Worm (Caenorhabditis elegans): Measurements from ENCODE around the gene ctbp-1.

ctbp-1 gene

DNA sequence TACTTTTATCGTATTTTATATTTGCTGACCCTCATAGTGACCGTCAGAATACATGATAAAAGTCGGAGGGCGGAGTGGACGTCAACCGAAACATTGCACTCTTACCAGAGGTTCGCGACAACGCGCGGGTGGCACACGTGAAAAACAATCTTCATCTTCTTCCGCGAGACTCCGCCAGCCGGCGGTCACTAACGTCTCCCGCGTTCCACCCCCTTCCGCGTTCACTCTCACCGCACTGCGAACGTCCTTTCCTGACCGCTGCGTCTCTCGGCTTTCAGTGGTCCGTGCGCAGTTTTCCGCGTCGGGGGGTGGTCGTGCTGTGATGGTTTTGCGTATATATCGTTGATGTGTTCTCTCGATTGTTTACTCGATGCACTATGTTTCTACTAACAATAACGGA is 44.3 kb upstream of the ctbp-1 start:
- TF ChIP-seq sptf-2 (GFP tag; optimal IDR thresholded peaks at IDR 0.05) (peak; percentile 45), egrh-3 (GFP tag; IDR thresholded peaks at IDR 0.05) (peak; percentile 60; the same call in 1 of the 2 replicates), dpff-1 (tag; optimal IDR thresholded peaks at IDR 0.05) (no peak), dox-1 (GFP tag; IDR thresholded peaks at IDR 0.05) (0 out of 2 replicates have a peak, but pooled peaks have one; percentile 20), ceh-58 (GFP tag; IDR thresholded peaks at IDR 0.05) (no peak), tbx-9 (tag; optimal IDR thresholded peaks at IDR 0.05; ENCODE audit: borderline replicate concordance) (no peak), hmg-1.2 (GFP tag; IDR thresholded peaks at IDR 0.05) (no peak), F49E8.2 (tag; optimal IDR thresholded peaks at IDR 0.05; ENCODE audit: insufficient read depth) (no peak), egl-18 (GFP tag; IDR thresholded peaks at IDR 0.05) (no peak), lin-26 (GFP tag; IDR thresholded peaks at IDR 0.05) (0 out of 2 replicates have a peak, but pooled peaks have one; percentile 39), cebp-1 (GFP tag; IDR thresholded peaks at IDR 0.05) (no peak), cebp-1 (tag; optimal IDR thresholded peaks at IDR 0.05) (no peak), zfh-2 (GFP tag; conservative IDR thresholded peaks at IDR 0.05) (peak; percentile 91), ztf-26 (tag; optimal IDR thresholded peaks at IDR 0.05) (no peak)

DNA sequence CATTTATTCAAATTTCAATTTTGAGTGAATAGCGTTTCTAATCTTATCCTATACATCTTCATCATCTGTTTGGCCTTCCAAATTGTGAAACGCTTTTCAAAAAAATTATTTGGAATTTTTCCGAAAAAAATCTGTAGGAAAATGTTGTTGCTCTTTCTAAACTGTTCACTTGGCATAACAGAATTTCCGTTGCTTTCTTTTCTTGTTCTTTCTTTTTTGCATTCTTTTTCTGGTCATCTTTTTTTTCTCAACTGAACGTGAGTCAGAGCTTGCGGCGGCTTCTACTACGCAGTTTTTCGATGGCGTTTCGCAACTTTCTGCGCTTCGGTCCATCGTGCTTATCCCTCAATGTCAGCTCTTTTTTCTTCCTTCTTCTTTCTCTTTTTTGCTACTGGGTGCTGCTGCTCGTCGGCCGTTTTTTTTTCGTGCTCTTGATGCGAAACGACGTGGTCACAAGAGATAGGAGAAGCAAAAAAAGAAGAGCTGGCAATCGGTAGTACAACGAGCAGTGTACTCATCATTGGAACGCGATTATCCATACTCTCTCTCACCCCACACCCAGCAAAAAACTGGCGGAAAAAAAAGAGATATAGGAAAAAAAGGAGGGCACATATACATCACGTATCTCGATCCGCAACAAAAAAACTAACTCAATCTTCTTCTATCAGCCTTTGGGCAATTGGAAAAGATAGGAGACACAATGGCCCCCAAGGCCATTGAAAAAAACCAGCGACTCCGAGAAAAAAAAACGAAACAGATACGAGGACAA is 42.6 kb upstream of the ctbp-1 start:
- TF ChIP-seq nhr-120 (GFP tag; IDR thresholded peaks at IDR 0.05) (no peak), cebp-2 (GFP tag; IDR thresholded peaks at IDR 0.05) (no peak), madf-3 (GFP tag; IDR thresholded peaks at IDR 0.05) (no peak), mel-28 (tag; optimal IDR thresholded peaks at IDR 0.05; ENCODE audit: borderline replicate concordance) (no peak), F37B4.10 (GFP tag; IDR thresholded peaks at IDR 0.05) (no peak), hrde-1 (tag; optimal IDR thresholded peaks at IDR 0.05; ENCODE audit: borderline replicate concordance) (no peak), K12H6.12 (tag; optimal IDR thresholded peaks at IDR 0.05) (no peak), F57A8.1 (GFP tag; optimal IDR thresholded peaks at IDR 0.05) (no peak), F33H1.4 (GFP tag; IDR thresholded peaks at IDR 0.05) (no peak), Y56A3A.18 (GFP tag; IDR thresholded peaks at IDR 0.05) (no peak), somi-1 (GFP tag; optimal IDR thresholded peaks at IDR 0.05) (peak; percentile 80), zfh-2 (GFP tag; conservative IDR thresholded peaks at IDR 0.05) (peak; percentile 72; the same call in 1 of the 2 replicates), tbp1 (GFP tag; optimal IDR thresholded peaks at IDR 0.05) (no peak), unc-130 (GFP tag; optimal IDR thresholded peaks at IDR 0.05) (no peak), akir-1 (GFP tag; optimal IDR thresholded peaks at IDR 0.05) (no peak), unc-62 (GFP tag; optimal IDR thresholded peaks at IDR 0.05) (no peak), Y53F4B.3 (GFP tag; IDR thresholded peaks at IDR 0.05) (no peak), T26A5.8 (tag; optimal IDR thresholded peaks at IDR 0.05) (no peak), F57C9.4 (tag; optimal IDR thresholded peaks at IDR 0.05) (no peak), madf-10 (tag; optimal IDR thresholded peaks at IDR 0.05) (peak; percentile 7), cebp-1 (GFP tag; IDR thresholded peaks at IDR 0.05) (no peak), cebp-1 (tag; optimal IDR thresholded peaks at IDR 0.05) (peak; percentile 79)

DNA sequence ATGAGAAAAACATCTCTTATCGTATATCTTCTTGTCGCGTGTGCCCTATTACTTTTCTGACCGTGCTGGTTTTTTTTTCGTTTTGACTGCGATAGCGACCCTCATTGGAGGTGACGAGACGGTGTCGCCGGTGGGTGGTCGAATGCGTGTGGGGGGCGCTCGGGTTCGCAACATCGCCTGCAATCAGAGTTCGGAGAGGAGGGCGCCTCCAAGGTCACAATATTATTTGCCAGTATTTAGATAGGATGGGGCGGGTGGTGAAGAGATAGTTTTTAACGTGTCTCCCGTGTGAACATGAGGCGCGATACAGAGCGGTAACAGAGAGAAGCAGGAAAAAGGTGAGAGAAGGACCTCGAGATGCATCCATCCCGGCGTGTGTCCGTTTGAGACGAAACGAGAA is 41.6 kb upstream of the ctbp-1 start:
- TF ChIP-seq zfh-2 (GFP tag; conservative IDR thresholded peaks at IDR 0.05) (peak; percentile 80), nfyb-1 (GFP tag; IDR thresholded peaks at IDR 0.05) (0 out of 2 replicates have a peak, but pooled peaks have one; percentile 32), egrh-3 (GFP tag; IDR thresholded peaks at IDR 0.05) (no peak)

DNA sequence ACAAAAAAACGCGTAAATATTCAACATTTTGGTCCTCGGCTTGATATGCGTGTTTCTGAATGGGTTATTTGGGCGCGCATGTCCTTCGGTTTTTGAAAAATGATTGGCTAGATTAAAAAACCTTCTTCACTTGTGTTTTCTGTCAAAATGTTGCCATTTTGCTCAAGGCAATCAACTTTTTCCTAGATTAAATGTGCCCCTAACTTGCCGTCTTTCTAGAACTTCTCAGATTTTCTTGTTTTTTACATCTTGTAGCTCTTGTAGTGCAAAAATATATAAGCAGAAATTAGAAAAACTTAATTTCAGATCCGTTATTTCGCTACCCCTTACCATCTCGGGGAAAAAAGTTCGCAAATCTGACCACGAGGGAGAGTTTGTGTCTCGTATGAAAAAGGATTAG is 40.7 kb upstream of the ctbp-1 start, which contains the start of gene hbl-1:
TSS of gene hbl-1 (plus strand) at position 301 of the 400 bp plus-strand sequence.
- TF ChIP-seq snpc-1.1 (tag; optimal IDR thresholded peaks at IDR 0.05; ENCODE audit: insufficient read depth) (no peak), F39B2.1 (GFP tag; IDR thresholded peaks at IDR 0.05) (no peak), Y53F4B.3 (GFP tag; IDR thresholded peaks at IDR 0.05) (no peak), nhr-120 (GFP tag; IDR thresholded peaks at IDR 0.05) (no peak), B0336.3 (GFP tag; IDR thresholded peaks at IDR 0.05) (no peak), repo-1 (tag; optimal IDR thresholded peaks at IDR 0.05) (no peak)

All from whole organism, young adult.